Worm (Caenorhabditis elegans) whole organism, L1 larva: ENCODE data around the gene nsph-1.1.
A peak's percentile ranks its signal among the peaks of the same experiment; 100 is the strongest.

Experiments
- C04F5.9 ChIP-seq: sonication (generic microtip); optimal IDR thresholded peaks from 2 replicates; lab custom pipeline; 2016; ENCODE audit warnings: missing genetic modification characterization, missing compliant biosample characterization
- C16A3.4 ChIP-seq: fragments of 150-350 bp; optimal IDR thresholded peaks from 2 replicates; lab custom pipeline; 2014; ENCODE audit warnings: missing biosample characterization, missing genetic modification characterization
- C34B4.2 ChIP-seq: sonication (generic microtip); optimal IDR thresholded peaks from 2 replicates; lab custom pipeline; 2017; ENCODE audit warnings: mild to moderate bottlenecking, missing genetic modification characterization, missing compliant biosample characterization
- aha-1 ChIP-seq: fragments of 150-350 bp; optimal IDR thresholded peaks from 2 replicates; lab custom pipeline; 2014; ENCODE audit warnings: missing biosample characterization, missing genetic modification characterization
- blmp-1 ChIP-seq: fragments of 150-350 bp; optimal IDR thresholded peaks from 2 replicates; lab custom pipeline; 2014; ENCODE audit warnings: missing biosample characterization, missing genetic modification characterization
- ceh-8 ChIP-seq: fragments of 200-800 bp; sonication (Bioruptor generic); optimal IDR thresholded peaks from 2 replicates; lab custom pipeline; 2018; ENCODE audit warnings: mild to moderate bottlenecking, missing genetic modification characterization, moderate library complexity, missing compliant biosample characterization
- ceh-88 ChIP-seq: fragments of 200-800 bp; sonication (Bioruptor generic); IDR thresholded peaks from 2 replicates; pipeline ENCODE4 v1.3.6; 2022; ENCODE audit warnings: missing genetic modification characterization, missing compliant biosample characterization
- ceh-90 ChIP-seq: sonication (generic microtip); optimal IDR thresholded peaks from 2 replicates; lab custom pipeline; 2016; ENCODE audit warnings: missing genetic modification characterization, missing compliant biosample characterization
- ces-1 ChIP-seq: fragments of 150-350 bp; optimal IDR thresholded peaks from 2 replicates; lab custom pipeline; 2014; ENCODE audit warnings: missing biosample characterization, missing genetic modification reagents, missing genetic modification characterization
- dsc-1 ChIP-seq: sonication (generic microtip); optimal IDR thresholded peaks from 2 replicates; lab custom pipeline; 2016; ENCODE audit warnings: mild to moderate bottlenecking, missing genetic modification characterization, missing compliant biosample characterization
- efl-1 ChIP-seq, 4 experiments: fragments of 150-350 bp; optimal IDR thresholded peaks in 3 of 4; peaks in 1 of 4; 1 replicate in 1 of 4; 2 replicates in 3 of 4; lab custom pipeline; 2014; ENCODE audit warnings: missing biosample characterization in 2 of 4, missing genetic modification characterization in 2 of 4, missing genetic modification reagents in 2 of 4
- egl-27 ChIP-seq, 2 experiments: fragments of 150-350 bp in 1 of 2; sonication (generic microtip); optimal IDR thresholded peaks; 3 replicates each; lab custom pipeline; 2017 to 2018; ENCODE audit warnings: missing biosample characterization in 2 of 2, missing genetic modification characterization in 2 of 2, missing genetic modification reagents in 2 of 2
- elt-2 ChIP-seq: sonication (generic microtip); optimal IDR thresholded peaks from 2 replicates; lab custom pipeline; 2016; ENCODE audit warnings: missing genetic modification characterization, mild to moderate bottlenecking, inconsistent platforms, missing compliant biosample characterization, missing genetic modification reagents
- elt-3 ChIP-seq, 6 experiments: fragments of 150-350 bp in 1 of 6; sonication (generic microtip); optimal IDR thresholded peaks; 2 replicates each; lab custom pipeline; 2017 to 2018; ENCODE audit warnings: missing biosample characterization in 6 of 6, missing genetic modification characterization in 6 of 6, inconsistent platforms in 1 of 6
- fkh-8 ChIP-seq: sonication (generic microtip); optimal IDR thresholded peaks from 2 replicates; lab custom pipeline; 2016; ENCODE audit warnings: mild to moderate bottlenecking, missing genetic modification characterization, missing compliant biosample characterization
- fos-1 ChIP-seq: fragments of 150-350 bp; optimal IDR thresholded peaks from 2 replicates; lab custom pipeline; 2014; ENCODE audit warnings: missing biosample characterization, missing genetic modification characterization
- grh-1 ChIP-seq: fragments of 200-800 bp; sonication (Bioruptor generic); IDR thresholded peaks from 2 replicates; pipeline ENCODE4 v1.3.6; 2022; ENCODE audit warnings: missing genetic modification reagents, missing genetic modification characterization, missing compliant biosample characterization
- hlh-17 ChIP-seq: fragments of 200-800 bp; sonication (Bioruptor generic); optimal IDR thresholded peaks from 2 replicates; lab custom pipeline; 2018; ENCODE audit warnings: missing genetic modification characterization, mild to moderate bottlenecking, missing compliant biosample characterization, moderate library complexity, borderline replicate concordance
- hlh-4 ChIP-seq: sonication (generic microtip); optimal IDR thresholded peaks from 2 replicates; lab custom pipeline; 2016; ENCODE audit warnings: mild to moderate bottlenecking, missing genetic modification characterization, missing compliant biosample characterization
- hpl-2 ChIP-seq: fragments of 150-350 bp; optimal IDR thresholded peaks from 2 replicates; lab custom pipeline; 2014; ENCODE audit warnings: missing biosample characterization, missing genetic modification reagents, missing genetic modification characterization
- lin-14 ChIP-seq: fragments of 200-800 bp; sonication (Bioruptor generic); optimal IDR thresholded peaks from 2 replicates; lab custom pipeline; 2018; ENCODE audit warnings: mild to moderate bottlenecking, missing genetic modification characterization, moderate library complexity, missing compliant biosample characterization
- lin-35 ChIP-seq, 2 experiments: fragments of 150-350 bp; optimal IDR thresholded peaks; 2 replicates each; lab custom pipeline; 2014; ENCODE audit warnings: missing biosample characterization in 2 of 2, missing genetic modification characterization in 2 of 2, missing genetic modification reagents in 2 of 2
- lsy-2 ChIP-seq, 2 experiments: fragments of 150-350 bp; optimal IDR thresholded peaks; 2 replicates each; lab custom pipeline; 2014; ENCODE audit warnings: missing biosample characterization in 2 of 2, missing genetic modification characterization in 2 of 2
- mdl-1 ChIP-seq, 2 experiments: fragments of 150-350 bp; optimal IDR thresholded peaks; 2 replicates each; lab custom pipeline; 2014 to 2017; ENCODE audit warnings: missing biosample characterization in 2 of 2, missing genetic modification characterization in 2 of 2, inconsistent platforms in 1 of 2
- mef-2 ChIP-seq: fragments of 150-350 bp; optimal IDR thresholded peaks from 2 replicates; lab custom pipeline; 2014; ENCODE audit warnings: missing biosample characterization, missing genetic modification characterization
- mep-1 ChIP-seq: fragments of 150-350 bp; optimal IDR thresholded peaks from 2 replicates; lab custom pipeline; 2014; ENCODE audit warnings: missing biosample characterization, missing genetic modification characterization
- nhr-11 ChIP-seq: fragments of 150-350 bp; optimal IDR thresholded peaks from 2 replicates; lab custom pipeline; 2014; ENCODE audit warnings: missing biosample characterization, missing genetic modification characterization
- nhr-19 ChIP-seq: fragments of 200-800 bp; sonication (Bioruptor generic); conservative IDR thresholded peaks from 2 replicates; pipeline ENCODE4 v1.3.6; 2022; ENCODE audit warnings: missing genetic modification characterization, missing compliant biosample characterization
- nhr-20 ChIP-seq: sonication (generic microtip); optimal IDR thresholded peaks from 2 replicates; lab custom pipeline; 2016; ENCODE audit warnings: mild to moderate bottlenecking, missing genetic modification characterization, missing compliant biosample characterization
- nhr-71 ChIP-seq: sonication (generic microtip); optimal IDR thresholded peaks from 2 replicates; lab custom pipeline; 2016; ENCODE audit warnings: mild to moderate bottlenecking, missing genetic modification characterization, moderate library complexity, missing compliant biosample characterization
- nhr-76 ChIP-seq: sonication (generic microtip); optimal IDR thresholded peaks from 2 replicates; lab custom pipeline; 2017; ENCODE audit warnings: missing biosample characterization, missing genetic modification characterization
- nhr-84 ChIP-seq: sonication (generic microtip); optimal IDR thresholded peaks from 2 replicates; lab custom pipeline; 2017; ENCODE audit warnings: missing biosample characterization, missing genetic modification characterization
- nhr-85 ChIP-seq: sonication (generic microtip); peaks from one replicate; lab custom pipeline; 2016; ENCODE audit warnings: missing genetic modification characterization, inconsistent platforms, missing compliant biosample characterization
- nhr-90 ChIP-seq: sonication (generic microtip); optimal IDR thresholded peaks from 2 replicates; lab custom pipeline; 2016; ENCODE audit warnings: mild to moderate bottlenecking, missing genetic modification characterization, missing compliant biosample characterization; ENCODE audit not compliant: poor library complexity
- pqm-1 ChIP-seq: sonication (generic microtip); optimal IDR thresholded peaks from 3 replicates; lab custom pipeline; 2017; ENCODE audit warnings: missing biosample characterization, missing genetic modification characterization
- snpc-4 ChIP-seq: fragments of 150-350 bp; optimal IDR thresholded peaks from 2 replicates; lab custom pipeline; 2014; ENCODE audit warnings: missing biosample characterization, missing genetic modification characterization
- snu-23 ChIP-seq: sonication (generic microtip); optimal IDR thresholded peaks from 2 replicates; lab custom pipeline; 2016; ENCODE audit warnings: missing genetic modification characterization, missing compliant biosample characterization
- sup-37 ChIP-seq: fragments of 200-800 bp; sonication (Bioruptor generic); optimal IDR thresholded peaks from 2 replicates; lab custom pipeline; 2018; ENCODE audit warnings: mild to moderate bottlenecking, missing genetic modification characterization, missing compliant biosample characterization
- tbx-2 ChIP-seq: sonication (generic microtip); optimal IDR thresholded peaks from 2 replicates; lab custom pipeline; 2016; ENCODE audit warnings: missing genetic modification characterization, missing compliant biosample characterization
- unc-130 ChIP-seq: fragments of 150-350 bp; optimal IDR thresholded peaks from 2 replicates; lab custom pipeline; 2017; ENCODE audit warnings: missing biosample characterization, missing genetic modification characterization, inconsistent platforms
- unc-30 ChIP-seq: sonication (generic microtip); optimal IDR thresholded peaks from 2 replicates; lab custom pipeline; 2017; ENCODE audit warnings: missing biosample characterization, missing genetic modification characterization
- unc-98 ChIP-seq: fragments of 200-800 bp; sonication (Bioruptor generic); IDR thresholded peaks from 2 replicates; pipeline ENCODE4 v1.3.6; 2022; ENCODE audit warnings: missing genetic modification characterization, missing compliant biosample characterization
- vab-15 ChIP-seq: sonication (generic microtip); optimal IDR thresholded peaks from 2 replicates; lab custom pipeline; 2017; ENCODE audit warnings: missing genotype, mild to moderate bottlenecking, missing genetic modification characterization, missing compliant biosample characterization
- xbp-1 ChIP-seq: sonication (generic microtip); optimal IDR thresholded peaks from 2 replicates; lab custom pipeline; 2016; ENCODE audit warnings: missing genetic modification characterization, missing compliant biosample characterization
- zip-4 ChIP-seq: fragments of 200-800 bp; sonication (Bioruptor generic); optimal IDR thresholded peaks from 2 replicates; lab custom pipeline; 2018; ENCODE audit warnings: mild to moderate bottlenecking, missing genetic modification characterization, moderate library complexity, missing compliant biosample characterization
- ztf-11 ChIP-seq, 2 experiments: sonication (generic microtip); optimal IDR thresholded peaks; 2 replicates each; lab custom pipeline; 2016 to 2017; ENCODE audit warnings: missing genetic modification characterization in 2 of 2, missing biosample characterization in 1 of 2, missing compliant biosample characterization in 1 of 2

nsph-1.1 gene

DNA sequence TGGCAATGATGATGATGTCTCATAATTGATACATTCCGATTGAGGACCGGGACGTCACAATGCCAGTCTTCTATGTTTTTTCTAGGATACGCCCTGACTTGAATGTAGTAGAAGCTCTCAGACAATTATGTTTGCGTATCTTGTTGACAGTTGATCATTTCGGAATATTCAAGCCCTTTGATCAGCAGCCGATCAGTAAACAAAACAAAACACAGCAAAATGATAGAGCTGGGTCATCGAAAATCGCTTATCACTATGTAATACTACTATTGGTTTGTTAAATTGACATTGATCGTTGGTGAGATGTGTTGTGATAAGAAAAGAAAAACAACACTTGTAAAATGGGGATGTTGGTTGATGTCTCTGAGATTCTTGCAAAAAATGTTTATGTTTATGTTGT, 28.3 kb upstream of the nsph-1.1 start:
- no peak for TF ChIP-seq ceh-90 (tag; lab: Kevin White, UChicago)
- no peak for TF ChIP-seq efl-1 (optimal IDR thresholded peaks at IDR 0.05; lab: Kevin White, UChicago)
- TF ChIP-seq efl-1 (GFP tag; optimal IDR thresholded peaks at IDR 0.05 in 1 of 2; lab: Kevin White, UChicago) = peak in 1 of 2 experiments; percentile 23
- peak; percentile 22 for TF ChIP-seq elt-2 (tag; lab: Kevin White, UChicago)
- TF ChIP-seq, all 84 proteins: peak for 2

DNA sequence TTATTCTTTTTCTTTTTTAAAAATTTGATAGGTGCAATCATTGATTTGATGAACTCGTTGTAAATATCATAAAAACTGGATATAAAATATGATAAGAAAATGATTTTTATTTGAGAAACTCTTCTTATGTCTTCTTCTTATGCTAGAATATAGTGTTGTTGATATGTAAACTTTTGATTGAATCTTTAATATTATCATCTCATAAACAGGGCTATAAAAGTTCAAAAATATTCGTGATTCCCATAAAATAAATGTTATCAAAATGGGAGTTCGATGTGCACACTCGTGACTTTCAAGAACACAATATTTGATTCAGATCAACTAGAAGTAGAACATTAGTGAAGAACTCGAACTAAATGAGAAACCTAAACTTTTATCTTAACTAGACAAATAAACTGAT, 27.6 kb upstream of the nsph-1.1 start:
- TF ChIP-seq lin-35 (GFP tag; optimal IDR thresholded peaks at IDR 0.05; lab: Kevin White, UChicago) (no peak), nhr-71 (tag; lab: Kevin White, UChicago) (peak; percentile 3), elt-2 (tag; lab: Kevin White, UChicago) (peak; percentile 62), hlh-4 (tag; lab: Kevin White, UChicago) (no peak), fkh-8 (no peak)

DNA sequence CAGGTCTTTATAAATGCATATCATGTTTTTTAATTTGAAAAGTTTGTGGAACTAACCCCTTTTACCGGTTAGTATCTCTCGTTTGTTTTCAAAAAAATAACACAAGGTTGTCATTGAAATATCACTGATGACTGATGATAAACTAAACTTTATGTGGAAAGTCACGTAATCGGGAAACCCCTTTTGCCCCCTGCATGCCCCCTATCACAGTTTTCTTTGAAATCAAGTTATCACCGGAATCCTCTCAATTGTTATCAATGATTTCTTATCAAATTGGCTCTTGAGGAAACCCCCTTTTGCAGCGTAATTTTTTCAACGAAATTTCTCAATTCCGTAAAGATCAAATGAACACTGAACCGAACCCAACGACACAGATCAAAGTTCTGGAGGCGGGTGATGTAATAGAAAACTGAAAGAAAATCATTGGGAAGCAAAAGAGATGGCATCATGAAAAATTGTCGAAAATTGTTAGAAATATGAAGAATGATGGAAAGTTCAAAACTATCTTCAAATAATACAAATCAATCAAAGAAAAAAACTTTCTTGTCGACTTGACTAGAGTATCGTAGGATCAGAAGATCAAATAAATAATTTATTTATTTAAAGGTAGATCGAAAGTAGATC, 26.1 kb upstream of the nsph-1.1 start:
- TF ChIP-seq lin-35 (GFP tag; optimal IDR thresholded peaks at IDR 0.05; lab: Kevin White, UChicago) (peak in 1 of 2 experiments; percentile 40), mdl-1 (tag; optimal IDR thresholded peaks at IDR 0.05; lab: Kevin White, UChicago) (peak in 1 of 2 experiments; percentile 63), blmp-1 (tag; lab: Kevin White, UChicago) (peak; percentile 83), ceh-88 (GFP tag; lab: Robert Waterston, UW) (no peak), nhr-19 (GFP tag; lab: Robert Waterston, UW) (peak; percentile 77), grh-1 (GFP tag; lab: Robert Waterston, UW) (peak; percentile 76), nhr-76 (tag; lab: Kevin White, UChicago) (no peak), lsy-2 (tag; optimal IDR thresholded peaks at IDR 0.05; lab: Kevin White, UChicago) (peak; percentile 5), C04F5.9 (no peak), nhr-11 (tag; lab: Kevin White, UChicago) (no peak), C34B4.2 (tag; lab: Kevin White, UChicago) (no peak), nhr-71 (tag; lab: Kevin White, UChicago) (peak; percentile 83), aha-1 (tag; lab: Kevin White, UChicago) (peak; percentile 46), snu-23 (GFP tag; lab: Kevin White, UChicago) (peak; percentile 70), mef-2 (tag; lab: Kevin White, UChicago) (no peak), elt-3 (tag; optimal IDR thresholded peaks at IDR 0.05; lab: Kevin White, UChicago) (peak; percentile 77 to 97 (median 95)), hlh-4 (tag; lab: Kevin White, UChicago) (no peak), snpc-4 (tag; lab: Kevin White, UChicago) (no peak), vab-15 (no peak), lin-14 (GFP tag; lab: Kevin White, UChicago) (peak; percentile 80), egl-27 (tag; optimal IDR thresholded peaks at IDR 0.05; lab: Kevin White, UChicago) (peak in 1 of 2 experiments; percentile 19), C16A3.4 (tag; lab: Kevin White, UChicago) (peak; percentile 14), unc-30 (no peak), unc-98 (GFP tag; lab: Robert Waterston, UW) (no peak), hpl-2 (GFP tag; lab: Kevin White, UChicago) (no peak), nhr-90 (tag; lab: Kevin White, UChicago) (peak; percentile 74), unc-130 (tag; lab: Kevin White, UChicago) (peak; percentile 23), ceh-8 (no peak), ces-1 (GFP tag; lab: Kevin White, UChicago) (no peak), fos-1 (tag; lab: Kevin White, UChicago) (peak; percentile 41), hlh-17 (no peak), dsc-1 (no peak), pqm-1 (tag; lab: Kevin White, UChicago) (peak; percentile 63), mep-1 (tag; lab: Kevin White, UChicago) (no peak), nhr-84 (no peak), efl-1 (optimal IDR thresholded peaks at IDR 0.05; lab: Kevin White, UChicago) (peak in 1 of 2 experiments; percentile 15), efl-1 (GFP tag; optimal IDR thresholded peaks at IDR 0.05 in 1 of 2; lab: Kevin White, UChicago) (peak in 1 of 2 experiments; percentile 89), nhr-20 (peak; percentile 93), sup-37 (no peak), ztf-11 (tag; optimal IDR thresholded peaks at IDR 0.05; lab: Kevin White, UChicago) (no peak), zip-4 (GFP tag; lab: Kevin White, UChicago) (no peak), xbp-1 (tag; lab: Kevin White, UChicago) (no peak), tbx-2 (tag; lab: Kevin White, UChicago) (peak; percentile 65), elt-2 (tag; lab: Kevin White, UChicago) (peak; percentile 93), nhr-85 (tag; lab: Kevin White, UChicago) (peak; percentile 96)
